Fruit fly (Drosophila melanogaster) whole organism, embryonic: ENCODE data around the gene elfless.

Experiments used
- Abd-B ChIP-seq: fragments of 200-800 bp; sonication (Bioruptor generic); optimal IDR thresholded peaks from 2 replicates; lab custom pipeline; 2018; ENCODE audit warnings: missing biosample characterization, mild to moderate bottlenecking, missing genetic modification characterization, moderate library complexity
- BtbVII ChIP-seq: fragments of 200-800 bp; sonication (Bioruptor generic); optimal IDR thresholded peaks from 3 replicates; lab custom pipeline; 2017; ENCODE audit warnings: missing biosample characterization, mild to moderate bottlenecking, missing genetic modification characterization
- CG11504 ChIP-seq: fragments of 200-800 bp; sonication (Bioruptor generic); optimal IDR thresholded peaks from 3 replicates; lab custom pipeline; 2019; ENCODE audit warnings: missing biosample characterization, mild to moderate bottlenecking, missing genetic modification characterization, moderate library complexity
- CG11560 ChIP-seq: fragments of 200-800 bp; sonication (Bioruptor generic); IDR thresholded peaks from 3 replicates; pipeline ENCODE4 v1.3.6; 2022; ENCODE audit warnings: missing biosample characterization, missing genetic modification characterization
- CG18599 ChIP-seq: fragments of 200-800 bp; sonication (Bioruptor generic); optimal IDR thresholded peaks from 3 replicates; lab custom pipeline; 2017; ENCODE audit warnings: missing biosample characterization, missing genetic modification characterization, mild to moderate bottlenecking, moderate library complexity, missing genetic modification reagents
- CG2202 ChIP-seq: fragments of 200-800 bp; sonication (Bioruptor generic); optimal IDR thresholded peaks from 2 replicates; lab custom pipeline; 2018; ENCODE audit warnings: missing biosample characterization, mild to moderate bottlenecking, missing genetic modification characterization
- CG9817 ChIP-seq: fragments of 200-800 bp; sonication (Bioruptor generic); optimal IDR thresholded peaks from 2 replicates; lab custom pipeline; 2018; ENCODE audit warnings: missing biosample characterization, mild to moderate bottlenecking, missing genetic modification characterization, moderate library complexity
- Doc3 ChIP-seq: fragments of 200-800 bp; sonication (Bioruptor generic); IDR thresholded peaks from 3 replicates; pipeline ENCODE4 v1.3.6; 2022; ENCODE audit warnings: missing biosample characterization, missing genetic modification characterization; ENCODE audit not compliant: partially characterized antibody
- Drgx ChIP-seq: fragments of 200-800 bp; sonication (Bioruptor generic); IDR thresholded peaks from 2 replicates; pipeline ENCODE4 v1.3.6; 2022; ENCODE audit warnings: missing biosample characterization, missing genetic modification characterization
- Fer1 ChIP-seq: fragments of 200-800 bp; sonication (Bioruptor generic); optimal IDR thresholded peaks from 2 replicates; lab custom pipeline; 2017; ENCODE audit warnings: missing biosample characterization, mild to moderate bottlenecking, missing genetic modification characterization
- Hmr ChIP-seq: fragments of 200-800 bp; sonication (Bioruptor generic); optimal IDR thresholded peaks from 3 replicates; lab custom pipeline; 2017; ENCODE audit warnings: mild to moderate bottlenecking, missing biosample characterization, missing genetic modification reagents, missing genetic modification characterization
- Oaz ChIP-seq: fragments of 200-800 bp; sonication (Bioruptor generic); IDR thresholded peaks from 2 replicates; pipeline ENCODE4 v1.3.6; 2022; ENCODE audit warnings: missing biosample characterization, missing genetic modification characterization
- Opbp ChIP-seq: fragments of 200-800 bp; sonication (Bioruptor generic); IDR thresholded peaks from 3 replicates; pipeline ENCODE4 v1.3.6; 2022; ENCODE audit warnings: missing biosample characterization, missing genetic modification characterization; ENCODE audit not compliant: partially characterized antibody
- Sox102F ChIP-seq: fragments of 200-800 bp; sonication (Bioruptor generic); optimal IDR thresholded peaks from 2 replicates; lab custom pipeline; 2018; ENCODE audit warnings: missing biosample characterization, mild to moderate bottlenecking, missing genetic modification characterization, moderate library complexity
- Usf ChIP-seq: fragments of 200-800 bp; sonication (Bioruptor generic); optimal IDR thresholded peaks from 2 replicates; lab custom pipeline; 2017; ENCODE audit warnings: missing genotype, missing biosample characterization, missing genetic modification characterization
- bsh ChIP-seq, 2 experiments: fragments of 200-800 bp; sonication (Bioruptor generic); optimal IDR thresholded peaks; 2 replicates each; lab custom pipeline; 2017 to 2018; ENCODE audit warnings: mild to moderate bottlenecking in 2 of 2, missing biosample characterization in 2 of 2, missing genetic modification characterization in 2 of 2, moderate library complexity in 1 of 2
- da ChIP-seq: fragments of 200-800 bp; sonication (Bioruptor generic); optimal IDR thresholded peaks from 2 replicates; lab custom pipeline; 2016; ENCODE audit warnings: missing biosample characterization, missing genetic modification characterization
- dmrt99B ChIP-seq: fragments of 200-800 bp; sonication (Bioruptor generic); optimal IDR thresholded peaks from 2 replicates; lab custom pipeline; 2018; ENCODE audit warnings: missing biosample characterization, mild to moderate bottlenecking, missing genetic modification characterization, moderate library complexity
- emc ChIP-seq: fragments of 200-800 bp; sonication (Bioruptor generic); optimal IDR thresholded peaks from 2 replicates; lab custom pipeline; 2016; ENCODE audit warnings: missing biosample characterization, missing genetic modification characterization
- esg ChIP-seq: fragments of 200-800 bp; sonication (Bioruptor generic); conservative IDR thresholded peaks from 2 replicates; pipeline ENCODE4 v1.3.6; 2022; ENCODE audit warnings: missing biosample characterization, missing genetic modification characterization
- fd3F ChIP-seq: fragments of 200-800 bp; sonication (Bioruptor generic); optimal IDR thresholded peaks from 2 replicates; lab custom pipeline; 2018; ENCODE audit warnings: missing biosample characterization, mild to moderate bottlenecking, missing genetic modification characterization, moderate library complexity
- gem ChIP-seq: fragments of 200-800 bp; sonication (Bioruptor generic); optimal IDR thresholded peaks from 2 replicates; lab custom pipeline; 2019; ENCODE audit warnings: missing biosample characterization, mild to moderate bottlenecking, missing genetic modification characterization, moderate library complexity
- insv ChIP-seq, 2 experiments: fragments of 200-800 bp; sonication (Bioruptor generic); optimal IDR thresholded peaks; 3 replicates each; lab custom pipeline; 2016 to 2018; ENCODE audit warnings: missing biosample characterization in 2 of 2, missing genetic modification characterization in 2 of 2
- kah ChIP-seq: fragments of 200-800 bp; sonication (Bioruptor generic); optimal IDR thresholded peaks from 2 replicates; lab custom pipeline; 2018; ENCODE audit warnings: missing biosample characterization, mild to moderate bottlenecking, missing genetic modification characterization
- sc ChIP-seq, 3 experiments: fragments of >200 bp in 2 of 3; fragments of 200-800 bp in 1 of 3; sonication (Bioruptor generic) in 1 of 3; optimal IDR thresholded peaks; 2 replicates in 2 of 3; 3 replicates in 1 of 3; lab custom pipeline; 2017; ENCODE audit warnings: mild to moderate bottlenecking in 1 of 3, missing biosample characterization in 1 of 3, missing genetic modification characterization in 1 of 3, missing genetic modification reagents in 1 of 3
- sens ChIP-seq: fragments of 200-800 bp; sonication (Bioruptor generic); peaks from one replicate; lab custom pipeline; 2016; ENCODE audit warnings: missing biosample characterization, missing genetic modification characterization
- so ChIP-seq: fragments of 200-800 bp; sonication (Bioruptor generic); IDR thresholded peaks from 3 replicates; pipeline ENCODE4 v1.3.6; 2022; ENCODE audit warnings: missing biosample characterization, missing genetic modification characterization
- vfl ChIP-seq: fragments of 200-800 bp; sonication (Bioruptor generic); optimal IDR thresholded peaks from 2 replicates; lab custom pipeline; 2016; ENCODE audit warnings: missing biosample characterization, missing genetic modification characterization

Gene elfless

dm6 chr2L:18008653-18009052, 2.6 kb downstream of the elfless start, which contains the start of gene CG31740:
Gene CG31740, plus strand, starts transcription at chr2L:18008953.
- TF ChIP-seq Doc3 (GFP tag; lab: Robert Waterston, UW) (no peak), esg (GFP tag; lab: Robert Waterston, UW) (no peak), CG18599 (GFP tag; lab: Kevin White, UChicago) (no peak), Usf (no peak), da (GFP tag; lab: Kevin White, UChicago) (no peak), fd3F (GFP tag; lab: Kevin White, UChicago) (no peak), Abd-B (GFP tag; lab: Kevin White, UChicago) (no peak), sc (optimal IDR thresholded peaks at IDR 0.05; lab: Kevin White, UChicago) (no peak), sc (GFP tag; optimal IDR thresholded peaks at IDR 0.05; lab: Kevin White, UChicago) (no peak)

dm6 chr2L:18007635-18008034, 3.6 kb downstream of the elfless start, which contains the start of the genes CG42634 and CG42635:
Gene CG42634, plus strand, starts transcription at chr2L:18007935.
Gene CG42635, plus strand, starts transcription at chr2L:18007935.
- TF ChIP-seq vfl (GFP tag; lab: Kevin White, UChicago) (no peak), CG11560 (tag; lab: Robert Waterston, UW) (no peak), BtbVII (no peak)

- TF ChIP-seq insv (GFP tag; optimal IDR thresholded peaks at IDR 0.05; lab: Kevin White, UChicago) (no peak), gem (tag; lab: Kevin White, UChicago) (no peak), so (GFP tag; lab: Robert Waterston, UW) (no peak)
Measured at dm6 chr2L:18007060-18007459, 4.2 kb downstream of the elfless start, which contains the start of gene CG42659. Gene CG42659, plus strand, starts transcription at chr2L:18007360.

dm6 chr2L:18006327-18006726, 4.9 kb downstream of the elfless start, which contains the start of gene CG5693:
Gene CG5693, plus strand, starts transcription at chr2L:18006627.
- TF ChIP-seq CG9817 (tag; lab: Kevin White, UChicago) (no peak), kah (GFP tag; lab: Kevin White, UChicago) (no peak)

dm6 chr2L:18005481-18005880, 5.8 kb downstream of the elfless start:
- peak; percentile 76 for TF ChIP-seq sens (GFP tag; lab: Kevin White, UChicago)
- TF ChIP-seq CG11504 (tag; lab: Kevin White, UChicago), result peak; percentile 40
- peak; percentile 71 for TF ChIP-seq Drgx (GFP tag; lab: Robert Waterston, UW)
- no peak for TF ChIP-seq CG2202 (tag; lab: Kevin White, UChicago)
- TF ChIP-seq dmrt99B (tag; lab: Kevin White, UChicago), result peak; percentile 37
- peak; percentile 25 for TF ChIP-seq Sox102F
- TF ChIP-seq Oaz (GFP tag; lab: Robert Waterston, UW), result 0 out of 2 replicates have a peak, but pooled peaks have one; percentile 5
- TF ChIP-seq Hmr (GFP tag; lab: Kevin White, UChicago), result no peak
- no peak for TF ChIP-seq emc (GFP tag; lab: Kevin White, UChicago)
- no peak for TF ChIP-seq Fer1
- TF ChIP-seq Opbp (GFP tag; lab: Robert Waterston, UW), result no peak
- TF ChIP-seq bsh (GFP tag; optimal IDR thresholded peaks at IDR 0.05; lab: Kevin White, UChicago), result peak in 1 of 2 experiments; percentile 67
- TF ChIP-seq, all 482 proteins: peak for 7
